Fruit fly (Drosophila melanogaster): ENCODE results near the gene Prps.

Prps gene

dm6 chr3L:9691476-9691826 is 5.0 kb downstream of the Prps start (continued):
- TF ChIP-seq Doc2 (GFP tag; IDR thresholded peaks at IDR 0.05) (no peak), NFAT (GFP tag; IDR thresholded peaks at IDR 0.05) (no peak), CG3281 (GFP tag; optimal IDR thresholded peaks at IDR 0.05) (peak; percentile 7), row (GFP tag; IDR thresholded peaks at IDR 0.05) (peak; percentile 5; the same call in 1 of the 3 replicates), Hmr (GFP tag; optimal IDR thresholded peaks at IDR 0.05) (no peak), Hr3 (GFP tag; optimal IDR thresholded peaks at IDR 0.05) (no peak), CG1792 (GFP tag; optimal IDR thresholded peaks at IDR 0.05) (no peak), sd (tag; optimal IDR thresholded peaks at IDR 0.05) (peak; percentile 66), CG30431 (GFP tag; optimal IDR thresholded peaks at IDR 0.05) (no peak), sug (tag; optimal IDR thresholded peaks at IDR 0.05) (peak; percentile 95), CTCF (GFP tag; optimal IDR thresholded peaks at IDR 0.05) (no peak), kay (GFP tag; optimal IDR thresholded peaks at IDR 0.05) (no peak), PHDP (tag; optimal IDR thresholded peaks at IDR 0.05) (no peak), peb (GFP tag; IDR thresholded peaks at IDR 0.05) (no peak), pros (GFP tag; optimal IDR thresholded peaks at IDR 0.05) (no peak), CG13424 (tag; optimal IDR thresholded peaks at IDR 0.05) (no peak), h (optimal IDR thresholded peaks at IDR 0.05) (no peak), cwo (GFP tag; optimal IDR thresholded peaks at IDR 0.05) (peak; percentile 74), cato (GFP tag; optimal IDR thresholded peaks at IDR 0.05; ENCODE audit: borderline replicate concordance) (no peak), CG4730 (GFP tag; IDR thresholded peaks at IDR 0.05) (no peak), slou (GFP tag; optimal IDR thresholded peaks at IDR 0.05) (no peak), YL-1 (GFP tag; optimal IDR thresholded peaks at IDR 0.05) (peak; percentile 7), Bgb (GFP tag; IDR thresholded peaks at IDR 0.05; ENCODE audit: partially characterized antibody) (no peak), CG17829 (tag; optimal IDR thresholded peaks at IDR 0.05) (no peak), CHES-1-like (GFP tag; optimal IDR thresholded peaks at IDR 0.05) (no peak), caup (GFP tag; optimal IDR thresholded peaks at IDR 0.05; ENCODE audit: severe bottlenecking) (peak; percentile 12), Hmx (GFP tag; optimal IDR thresholded peaks at IDR 0.05) (no peak), HmgD (GFP tag; optimal IDR thresholded peaks at IDR 0.05) (no peak), lab (GFP tag; optimal IDR thresholded peaks at IDR 0.05) (peak; percentile 63), ERR (GFP tag; optimal IDR thresholded peaks at IDR 0.05) (no peak), CG18011 (GFP tag; optimal IDR thresholded peaks at IDR 0.05) (peak; percentile 96), CG10431 (GFP tag; optimal IDR thresholded peaks at IDR 0.05) (no peak), onecut (GFP tag; IDR thresholded peaks at IDR 0.05) (peak; percentile 70), CG7357 (GFP tag; IDR thresholded peaks at IDR 0.05) (no peak)

DNA sequence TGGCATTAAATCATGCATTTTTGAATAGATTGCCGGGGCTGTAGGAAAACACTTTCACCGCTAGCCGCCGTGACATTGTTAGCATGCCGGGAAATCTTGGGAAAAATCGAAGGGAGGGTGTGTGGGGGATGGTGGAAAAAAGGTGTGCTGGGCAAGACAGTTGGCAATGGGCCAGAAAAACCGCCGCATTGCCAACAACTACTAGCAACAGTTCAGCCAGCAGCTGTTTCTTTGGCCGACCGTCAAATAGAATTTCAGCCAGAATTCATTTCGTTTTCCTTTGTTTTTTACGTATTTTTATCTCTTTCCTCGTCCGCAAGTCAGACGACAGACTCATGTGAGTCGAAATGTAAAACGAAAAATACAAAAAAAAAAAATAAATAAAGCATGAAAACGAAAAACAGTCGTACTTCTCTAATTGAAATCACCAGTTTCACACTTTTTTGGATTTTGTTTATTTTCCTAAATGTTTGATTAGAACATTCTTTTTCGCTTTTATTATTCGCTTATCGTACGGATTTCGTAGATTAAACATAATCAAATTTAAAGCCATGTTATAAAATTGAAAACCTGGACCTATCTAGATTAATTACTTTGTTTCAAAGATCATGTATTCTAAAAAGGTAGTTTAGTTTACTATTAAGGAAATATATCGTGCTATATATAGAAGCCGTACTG is 5.6 kb downstream of the Prps start:
- TF ChIP-seq eyg (GFP tag; optimal IDR thresholded peaks at IDR 0.05) (no peak), CG7372 (GFP tag; IDR thresholded peaks at IDR 0.05) (no peak), grau (tag; optimal IDR thresholded peaks at IDR 0.05) (peak; percentile 91), CG17359 (tag; optimal IDR thresholded peaks at IDR 0.05) (no peak), bab2 (GFP tag; optimal IDR thresholded peaks at IDR 0.05) (no peak), H2.0 (GFP tag; IDR thresholded peaks at IDR 0.05) (no peak), az2 (GFP tag; optimal IDR thresholded peaks at IDR 0.05) (no peak), h (optimal IDR thresholded peaks at IDR 0.05) (no peak), Six4 (GFP tag; optimal IDR thresholded peaks at IDR 0.05) (no peak), NC2α (GFP tag; optimal IDR thresholded peaks at IDR 0.05) (no peak), abd-A (tag; optimal IDR thresholded peaks at IDR 0.05) (no peak), CG13424 (tag; optimal IDR thresholded peaks at IDR 0.05) (peak; percentile 53), CG4730 (GFP tag; IDR thresholded peaks at IDR 0.05) (no peak), CG6813 (GFP tag; optimal IDR thresholded peaks at IDR 0.05) (no peak), CG8281 (tag; optimal IDR thresholded peaks at IDR 0.05) (no peak), CG16779 (GFP tag; IDR thresholded peaks at IDR 0.05) (no peak), CG7556 (GFP tag; optimal IDR thresholded peaks at IDR 0.05) (no peak), Lpt (GFP tag; optimal IDR thresholded peaks at IDR 0.05) (no peak), Dp (GFP tag; optimal IDR thresholded peaks at IDR 0.05) (no peak), CG15479 (GFP tag; optimal IDR thresholded peaks at IDR 0.05) (no peak), Hr78 (GFP tag; optimal IDR thresholded peaks at IDR 0.05) (no peak)

All from whole organism, embryonic.